Worm (Caenorhabditis elegans) whole organism, young adult: Measurements from ENCODE around the gene cest-16.

Experiments
- B0035.1 ChIP-seq: sonication (generic microtip); optimal IDR thresholded peaks from 2 replicates; lab custom pipeline; 2016; ENCODE audit warnings: missing genetic modification characterization, mild to moderate bottlenecking, missing compliant biosample characterization, missing genotype, missing genetic modification reagents
- B0336.3 ChIP-seq: fragments of 200-800 bp; sonication (Bioruptor generic); IDR thresholded peaks from 2 replicates; pipeline ENCODE4 v1.3.6; 2022; ENCODE audit warnings: missing genetic modification characterization, missing compliant biosample characterization
- C17E4.6 ChIP-seq: fragments of 200-800 bp; sonication (Bioruptor generic); IDR thresholded peaks from 2 replicates; pipeline ENCODE4 v1.3.6; 2022; ENCODE audit warnings: missing genetic modification reagents, missing genetic modification characterization, missing compliant biosample characterization
- D2030.7 ChIP-seq: fragments of 200-800 bp; sonication (Bioruptor generic); IDR thresholded peaks from 2 replicates; pipeline ENCODE4 v1.3.6; 2022; ENCODE audit warnings: missing genetic modification reagents, missing genetic modification characterization, missing compliant biosample characterization
- F10E7.11 ChIP-seq: sonication (generic microtip); optimal IDR thresholded peaks from 2 replicates; lab custom pipeline; 2017; ENCODE audit warnings: mild to moderate bottlenecking, missing genetic modification characterization, moderate library complexity, missing compliant biosample characterization
- F37B4.10 ChIP-seq: fragments of 200-800 bp; sonication (Bioruptor generic); IDR thresholded peaks from 2 replicates; pipeline ENCODE4 v1.3.6; 2022; ENCODE audit warnings: missing genetic modification characterization, missing compliant biosample characterization
- F49E8.2 ChIP-seq: sonication (generic microtip); optimal IDR thresholded peaks from 3 replicates; lab custom pipeline; 2017; ENCODE audit warnings: missing genetic modification characterization, mild to moderate bottlenecking, missing compliant biosample characterization, antibody characterized with exemption, moderate library complexity; ENCODE audit not compliant: insufficient read depth
- F52B5.7 ChIP-seq: sonication (generic microtip); optimal IDR thresholded peaks from 2 replicates; lab custom pipeline; 2016; ENCODE audit warnings: mild to moderate bottlenecking, missing genetic modification characterization, missing compliant biosample characterization
- F57C9.4 ChIP-seq: sonication (generic microtip); optimal IDR thresholded peaks from 2 replicates; lab custom pipeline; 2017; ENCODE audit warnings: mild to moderate bottlenecking, missing genetic modification characterization, missing compliant biosample characterization
- K11D2.4 ChIP-seq: fragments of 200-800 bp; sonication (Bioruptor generic); IDR thresholded peaks from 2 replicates; pipeline ENCODE4 v1.3.6; 2022; ENCODE audit warnings: missing genetic modification reagents, missing genetic modification characterization, missing compliant biosample characterization
- K12H6.12 ChIP-seq: fragments of 200-800 bp; sonication (Bioruptor generic); optimal IDR thresholded peaks from 2 replicates; lab custom pipeline; 2018; ENCODE audit warnings: mild to moderate bottlenecking, missing genetic modification characterization, missing compliant biosample characterization
- T07F8.4 ChIP-seq: sonication (generic microtip); optimal IDR thresholded peaks from 2 replicates; lab custom pipeline; 2016; ENCODE audit warnings: mild to moderate bottlenecking, missing genetic modification characterization, moderate library complexity, missing compliant biosample characterization
- Y53F4B.3 ChIP-seq: fragments of 200-800 bp; sonication (Bioruptor generic); IDR thresholded peaks from 2 replicates; pipeline ENCODE4 v1.3.6; 2022; ENCODE audit warnings: missing genetic modification reagents, missing genetic modification characterization, missing compliant biosample characterization
- Y53G8AR.9 ChIP-seq: fragments of 200-800 bp; sonication (Bioruptor generic); conservative IDR thresholded peaks from 2 replicates; pipeline ENCODE4 v1.3.6; 2022; ENCODE audit warnings: missing genetic modification reagents, missing genetic modification characterization, missing compliant biosample characterization
- ZK185.1 ChIP-seq: sonication (generic microtip); optimal IDR thresholded peaks from 2 replicates; lab custom pipeline; 2016; ENCODE audit warnings: mild to moderate bottlenecking, missing genetic modification characterization, missing compliant biosample characterization; ENCODE audit not compliant: poor library complexity, severe bottlenecking
- aptf-3 ChIP-seq: fragments of 200-800 bp; sonication (Bioruptor generic); IDR thresholded peaks from 2 replicates; pipeline ENCODE4 v1.3.6; 2022; ENCODE audit warnings: missing genetic modification characterization, missing compliant biosample characterization
- atf-7 ChIP-seq: sonication (generic microtip); optimal IDR thresholded peaks from 2 replicates; lab custom pipeline; 2017; ENCODE audit warnings: mild to moderate bottlenecking, missing genetic modification characterization, missing compliant biosample characterization
- athp-1 ChIP-seq: sonication (generic microtip); optimal IDR thresholded peaks from 2 replicates; lab custom pipeline; 2017; ENCODE audit warnings: mild to moderate bottlenecking, missing genetic modification characterization, missing compliant biosample characterization
- bed-1 ChIP-seq: fragments of 200-800 bp; sonication (Bioruptor generic); IDR thresholded peaks from 2 replicates; pipeline ENCODE4 v1.3.6; 2022; ENCODE audit warnings: missing genetic modification reagents, missing genetic modification characterization, missing compliant biosample characterization
- bed-2 ChIP-seq: fragments of 200-800 bp; sonication (Bioruptor generic); IDR thresholded peaks from 2 replicates; pipeline ENCODE4 v1.3.6; 2022; ENCODE audit warnings: missing genetic modification reagents, missing genetic modification characterization, missing compliant biosample characterization
- ceh-100 ChIP-seq: fragments of 200-800 bp; sonication (Bioruptor generic); IDR thresholded peaks from 2 replicates; pipeline ENCODE4 v1.3.6; 2022; ENCODE audit warnings: missing genetic modification reagents, missing genetic modification characterization, missing compliant biosample characterization
- ceh-27 ChIP-seq: fragments of 200-800 bp; sonication (Bioruptor generic); optimal IDR thresholded peaks from 2 replicates; lab custom pipeline; 2018; ENCODE audit warnings: mild to moderate bottlenecking, missing genetic modification characterization, moderate library complexity, missing compliant biosample characterization
- ceh-58 ChIP-seq: fragments of 200-800 bp; sonication (Bioruptor generic); IDR thresholded peaks from 2 replicates; pipeline ENCODE4 v1.3.6; 2022; ENCODE audit warnings: missing genetic modification characterization, missing compliant biosample characterization
- ceh-91 ChIP-seq: fragments of 200-800 bp; sonication (Bioruptor generic); IDR thresholded peaks from 2 replicates; pipeline ENCODE4 v1.3.6; 2022; ENCODE audit warnings: missing genetic modification reagents, missing genetic modification characterization, missing compliant biosample characterization
- dpff-1 ChIP-seq: sonication (generic microtip); optimal IDR thresholded peaks from 2 replicates; lab custom pipeline; 2017; ENCODE audit warnings: mild to moderate bottlenecking, missing genetic modification characterization, missing compliant biosample characterization
- dpl-1 ChIP-seq: fragments of 150-350 bp; optimal IDR thresholded peaks from 2 replicates; lab custom pipeline; 2014; ENCODE audit warnings: missing biosample characterization, missing genetic modification reagents, missing genetic modification characterization
- egl-18 ChIP-seq: fragments of 200-800 bp; sonication (Bioruptor generic); IDR thresholded peaks from 2 replicates; pipeline ENCODE4 v1.3.6; 2022; ENCODE audit warnings: missing genetic modification reagents, missing genetic modification characterization, missing compliant biosample characterization
- egrh-3 ChIP-seq: fragments of 200-800 bp; sonication (Bioruptor generic); IDR thresholded peaks from 2 replicates; pipeline ENCODE4 v1.3.6; 2022; ENCODE audit warnings: missing genetic modification reagents, missing genetic modification characterization, missing compliant biosample characterization
- ets-4 ChIP-seq: fragments of 200-800 bp; sonication (Bioruptor generic); optimal IDR thresholded peaks from 2 replicates; lab custom pipeline; 2018; ENCODE audit warnings: mild to moderate bottlenecking, missing genetic modification characterization, missing compliant biosample characterization
- fkh-3 ChIP-seq: sonication (generic microtip); optimal IDR thresholded peaks from 2 replicates; lab custom pipeline; 2016; ENCODE audit warnings: mild to moderate bottlenecking, missing genetic modification characterization, missing compliant biosample characterization
- gei-17 ChIP-seq: fragments of 200-800 bp; sonication (Bioruptor generic); optimal IDR thresholded peaks from 2 replicates; lab custom pipeline; 2018; ENCODE audit warnings: mild to moderate bottlenecking, missing genetic modification characterization, missing compliant biosample characterization
- hlh-12 ChIP-seq: sonication (generic microtip); optimal IDR thresholded peaks from 2 replicates; lab custom pipeline; 2016; ENCODE audit warnings: missing genetic modification characterization, missing compliant biosample characterization
- let-607 ChIP-seq, 2 experiments: fragments of 200-800 bp in 1 of 2; sonication (Bioruptor generic) in 1 of 2; sonication (generic microtip) in 1 of 2; optimal IDR thresholded peaks; 2 replicates each; lab custom pipeline; 2016 to 2018; ENCODE audit warnings: mild to moderate bottlenecking in 2 of 2, missing compliant biosample characterization in 2 of 2, missing genetic modification characterization in 2 of 2, moderate library complexity in 2 of 2, missing genotype in 1 of 2
- lin-54 ChIP-seq: fragments of 200-800 bp; sonication (Bioruptor generic); optimal IDR thresholded peaks from 2 replicates; lab custom pipeline; 2018; ENCODE audit warnings: mild to moderate bottlenecking, missing genetic modification characterization, missing compliant biosample characterization
- lir-1 ChIP-seq: fragments of 200-800 bp; sonication (Bioruptor generic); conservative IDR thresholded peaks from 2 replicates; pipeline ENCODE4 v1.3.6; 2022; ENCODE audit warnings: missing genetic modification reagents, missing genetic modification characterization, missing compliant biosample characterization
- madf-10 ChIP-seq: sonication (generic microtip); optimal IDR thresholded peaks from 2 replicates; lab custom pipeline; 2016; ENCODE audit warnings: mild to moderate bottlenecking, missing genetic modification characterization, missing compliant biosample characterization
- mcd-1 ChIP-seq: fragments of 200-800 bp; sonication (Bioruptor generic); IDR thresholded peaks from 2 replicates; pipeline ENCODE4 v1.3.6; 2022; ENCODE audit warnings: missing genetic modification reagents, missing genetic modification characterization, missing compliant biosample characterization
- mel-28 ChIP-seq: sonication (generic microtip); optimal IDR thresholded peaks from 2 replicates; lab custom pipeline; 2016; ENCODE audit warnings: borderline replicate concordance, mild to moderate bottlenecking, missing genetic modification characterization, missing compliant biosample characterization
- nhr-27 ChIP-seq: fragments of 200-800 bp; sonication (Bioruptor generic); optimal IDR thresholded peaks from 2 replicates; lab custom pipeline; 2018; ENCODE audit warnings: mild to moderate bottlenecking, missing genetic modification characterization, moderate library complexity, missing compliant biosample characterization
- nhr-80 ChIP-seq: sonication (generic microtip); optimal IDR thresholded peaks from 2 replicates; lab custom pipeline; 2016; ENCODE audit warnings: missing genetic modification characterization, missing compliant biosample characterization
- snpc-1.3 ChIP-seq: sonication (generic microtip); optimal IDR thresholded peaks from 2 replicates; lab custom pipeline; 2017; ENCODE audit warnings: missing genetic modification characterization, mild to moderate bottlenecking, missing compliant biosample characterization, antibody characterized with exemption, moderate library complexity, missing genotype, missing genetic modification reagents; ENCODE audit not compliant: insufficient read depth
- somi-1 ChIP-seq: fragments of 200-800 bp; sonication (Bioruptor generic); optimal IDR thresholded peaks from 2 replicates; lab custom pipeline; 2018; ENCODE audit warnings: mild to moderate bottlenecking, missing genetic modification characterization, missing compliant biosample characterization
- tbp1 ChIP-seq: fragments of 200-800 bp; sonication (Bioruptor generic); optimal IDR thresholded peaks from 2 replicates; lab custom pipeline; 2018; ENCODE audit warnings: mild to moderate bottlenecking, missing genetic modification characterization, missing compliant biosample characterization
- tlf-1 ChIP-seq: fragments of 200-800 bp; sonication (Bioruptor generic); optimal IDR thresholded peaks from 2 replicates; lab custom pipeline; 2018; ENCODE audit warnings: mild to moderate bottlenecking, missing genetic modification characterization, missing compliant biosample characterization
- unc-62 ChIP-seq: fragments of 150-350 bp; optimal IDR thresholded peaks from 2 replicates; lab custom pipeline; 2014; ENCODE audit warnings: missing biosample characterization, missing genetic modification reagents, missing genetic modification characterization
- zim-3 ChIP-seq: sonication (generic microtip); optimal IDR thresholded peaks from 2 replicates; lab custom pipeline; 2017; ENCODE audit warnings: mild to moderate bottlenecking, missing genetic modification characterization, moderate library complexity, missing compliant biosample characterization
- ztf-25 ChIP-seq: fragments of 200-800 bp; sonication (Bioruptor generic); IDR thresholded peaks from 2 replicates; pipeline ENCODE4 v1.3.6; 2022; ENCODE audit warnings: missing genetic modification reagents, missing genetic modification characterization, missing compliant biosample characterization
- ztf-3 ChIP-seq: fragments of 200-800 bp; sonication (Bioruptor generic); optimal IDR thresholded peaks from 2 replicates; lab custom pipeline; 2018; ENCODE audit warnings: mild to moderate bottlenecking, missing genetic modification characterization, missing compliant biosample characterization

Gene cest-16

DNA sequence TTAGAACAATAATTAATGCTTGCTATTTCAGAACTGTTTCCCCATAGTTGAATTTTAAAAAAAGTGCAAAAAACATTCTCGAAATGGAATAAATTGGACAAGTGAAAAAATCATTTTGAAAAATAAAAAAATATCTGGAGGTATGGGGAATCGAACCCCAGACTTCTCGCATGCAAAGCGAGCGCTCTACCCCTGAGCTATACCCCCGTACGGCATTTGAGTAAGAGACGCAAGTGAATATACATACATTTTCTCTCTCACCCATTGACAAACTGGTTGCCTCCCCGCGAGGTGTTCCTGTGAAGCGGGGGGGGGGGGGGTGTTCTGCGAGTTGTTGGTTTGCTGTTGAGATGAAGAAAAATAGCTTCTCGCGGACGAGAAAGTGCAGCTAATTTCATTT is 7.6 kb upstream of the cest-16 start (continued):
- TF ChIP-seq D2030.7 (GFP tag; lab: Robert Waterston, UW) (peak; percentile 83), dpff-1 (tag; lab: Kevin White, UChicago) (peak; percentile 34), F37B4.10 (GFP tag; lab: Robert Waterston, UW) (0 out of 2 replicates have a peak, but pooled peaks have one; percentile 54), tlf-1 (GFP tag; lab: Kevin White, UChicago) (peak; percentile 15), gei-17 (GFP tag; lab: Kevin White, UChicago) (peak; percentile 79), egl-18 (GFP tag; lab: Robert Waterston, UW) (peak; percentile 84), K11D2.4 (GFP tag; lab: Robert Waterston, UW) (peak; percentile 80), B0035.1 (tag; lab: Kevin White, UChicago) (peak; percentile 81), snpc-1.3 (peak; percentile 82), ets-4 (peak; percentile 25), K12H6.12 (tag; lab: Kevin White, UChicago) (peak; percentile 61), F52B5.7 (peak; percentile 87), ceh-91 (GFP tag; lab: Robert Waterston, UW) (no peak), mcd-1 (GFP tag; lab: Robert Waterston, UW) (peak; percentile 72), tbp1 (GFP tag; lab: Kevin White, UChicago) (peak; percentile 92), F10E7.11 (peak; percentile 76), athp-1 (peak; percentile 61), mel-28 (tag; lab: Kevin White, UChicago) (peak; percentile 42), unc-62 (GFP tag; lab: Kevin White, UChicago) (no peak), B0336.3 (GFP tag; lab: Robert Waterston, UW) (peak; percentile 75), nhr-27 (tag; lab: Kevin White, UChicago) (no peak), F57C9.4 (tag; lab: Kevin White, UChicago) (peak; percentile 42), Y53G8AR.9 (GFP tag; lab: Robert Waterston, UW) (peak; percentile 60; the same call in 1 of the 2 replicates), lir-1 (GFP tag; lab: Robert Waterston, UW) (peak; percentile 55; the same call in 1 of the 2 replicates), ceh-27 (GFP tag; lab: Kevin White, UChicago) (peak; percentile 81), egrh-3 (GFP tag; lab: Robert Waterston, UW) (peak; percentile 55), zim-3 (peak; percentile 78), fkh-3 (peak; percentile 91), let-607 (tag; optimal IDR thresholded peaks at IDR 0.05; lab: Kevin White, UChicago) (peak; percentile 57 to 68), T07F8.4 (tag; lab: Kevin White, UChicago) (peak; percentile 74), dpl-1 (GFP tag; lab: Kevin White, UChicago) (no peak), ztf-3 (GFP tag; lab: Kevin White, UChicago) (no peak), ceh-58 (peak; percentile 96; the same call in 1 of the 2 replicates), ceh-100 (peak; percentile 73), lin-54 (GFP tag; lab: Kevin White, UChicago) (peak; percentile 72), hlh-12 (tag; lab: Kevin White, UChicago) (peak; percentile 89), atf-7 (tag; lab: Kevin White, UChicago) (peak; percentile 84), somi-1 (GFP tag; lab: Kevin White, UChicago) (peak; percentile 77), madf-10 (tag; lab: Kevin White, UChicago) (peak; percentile 70), aptf-3 (GFP tag; lab: Robert Waterston, UW) (0 out of 2 replicates have a peak, but pooled peaks have one; percentile 44), bed-2 (GFP tag; lab: Robert Waterston, UW) (0 out of 2 replicates have a peak, but pooled peaks have one; percentile 32), ZK185.1 (tag; lab: Kevin White, UChicago) (peak; percentile 79), F49E8.2 (peak; percentile 26), Y53F4B.3 (0 out of 2 replicates have a peak, but pooled peaks have one; percentile 35), C17E4.6 (GFP tag; lab: Robert Waterston, UW) (0 out of 2 replicates have a peak, but pooled peaks have one; percentile 34), nhr-80 (tag; lab: Kevin White, UChicago) (peak; percentile 14), bed-1 (GFP tag; lab: Robert Waterston, UW) (peak; percentile 93), ztf-25 (GFP tag; lab: Robert Waterston, UW) (peak; percentile 90)
